Worm (Caenorhabditis elegans) whole organism, L3 larva: ENCODE results near the gene F26C11.4.

ENCODE experiments used
- egl-27 ChIP-seq: sonication (generic microtip); optimal IDR thresholded peaks from 4 replicates; lab custom pipeline; 2017; ENCODE audit warnings: missing biosample characterization, missing genetic modification reagents, missing genetic modification characterization
- hmg-11 ChIP-seq: sonication (generic microtip); optimal IDR thresholded peaks from 2 replicates; lab custom pipeline; 2016; ENCODE audit warnings: missing genetic modification characterization, missing compliant biosample characterization
- lsy-12 ChIP-seq: sonication (generic microtip); optimal IDR thresholded peaks from 2 replicates; lab custom pipeline; 2016; ENCODE audit warnings: mild to moderate bottlenecking, missing genetic modification characterization, missing compliant biosample characterization
- nfya-1 ChIP-seq: sonication (generic microtip); optimal IDR thresholded peaks from 2 replicates; lab custom pipeline; 2017; ENCODE audit warnings: missing genetic modification characterization, mild to moderate bottlenecking, missing compliant biosample characterization, antibody characterized with exemption, moderate library complexity; ENCODE audit not compliant: insufficient read depth
- zag-1 ChIP-seq: fragments of 150-350 bp; optimal IDR thresholded peaks from 2 replicates; lab custom pipeline; 2014; ENCODE audit warnings: missing biosample characterization, missing genetic modification characterization
- ztf-4 ChIP-seq: fragments of 150-350 bp; optimal IDR thresholded peaks from 2 replicates; lab custom pipeline; 2014; ENCODE audit warnings: missing biosample characterization, missing genetic modification characterization

DNA sequence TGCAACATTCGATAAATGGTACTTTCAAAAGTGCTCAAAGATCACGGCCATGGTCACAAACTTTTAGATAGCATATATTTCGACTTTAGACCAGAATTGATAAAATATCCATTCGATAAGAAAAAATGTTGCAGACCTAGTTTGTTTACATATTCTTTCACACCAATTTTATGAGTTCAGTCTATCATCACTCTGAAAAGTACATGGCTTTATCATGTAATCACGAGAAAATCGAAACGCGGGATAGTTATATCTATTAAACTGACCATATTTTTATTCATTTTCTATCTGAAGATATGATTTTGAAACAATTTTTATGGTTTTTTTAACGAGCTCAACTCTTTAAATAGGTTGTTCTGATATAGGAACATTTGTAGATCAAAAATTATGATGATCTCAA is 15.4 kb upstream of the F26C11.4 start, which contains the start of gene pho-11:
- no peak for TF ChIP-seq egl-27 (tag; lab: Kevin White, UChicago)
- no peak for TF ChIP-seq ztf-4
- TF ChIP-seq hmg-11 (tag; lab: Kevin White, UChicago) = no peak
- no peak for TF ChIP-seq zag-1 (tag; lab: Kevin White, UChicago)
- no peak for TF ChIP-seq lsy-12 (tag; lab: Kevin White, UChicago)
- no peak for TF ChIP-seq nfya-1 (tag; lab: Kevin White, UChicago)
